Worm (Caenorhabditis elegans) whole organism, late embryonic: ENCODE data around the gene C48D1.9.
A peak's percentile ranks its signal among the peaks of the same experiment; 100 is the strongest.

ENCODE experiments used
- ceh-24 ChIP-seq: sonication (generic microtip); optimal IDR thresholded peaks from 2 replicates; lab custom pipeline; 2016; ENCODE audit warnings: mild to moderate bottlenecking, missing genetic modification characterization, missing compliant biosample characterization
- ceh-6 ChIP-seq: fragments of 200-800 bp; sonication (Bioruptor generic); optimal IDR thresholded peaks from 2 replicates; lab custom pipeline; 2018; ENCODE audit warnings: mild to moderate bottlenecking, missing genetic modification characterization, missing compliant biosample characterization
- ceh-9 ChIP-seq: sonication (generic microtip); optimal IDR thresholded peaks from 2 replicates; lab custom pipeline; 2016; ENCODE audit warnings: mild to moderate bottlenecking, missing genetic modification characterization, inconsistent platforms, missing compliant biosample characterization
- eyg-1 ChIP-seq: sonication (generic microtip); optimal IDR thresholded peaks from 2 replicates; lab custom pipeline; 2016; ENCODE audit warnings: missing genotype, missing genetic modification characterization, missing compliant biosample characterization
- hlh-15 ChIP-seq: sonication (generic microtip); optimal IDR thresholded peaks from 2 replicates; lab custom pipeline; 2016; ENCODE audit warnings: missing genetic modification characterization, missing compliant biosample characterization
- lin-11 ChIP-seq: fragments of 200-800 bp; sonication (Bioruptor generic); optimal IDR thresholded peaks from 2 replicates; lab custom pipeline; 2018; ENCODE audit warnings: mild to moderate bottlenecking, missing genetic modification characterization, missing compliant biosample characterization
- madf-2 ChIP-seq: sonication (generic microtip); optimal IDR thresholded peaks from 2 replicates; lab custom pipeline; 2017; ENCODE audit warnings: missing genetic modification characterization, missing compliant biosample characterization
- nhr-11 ChIP-seq: fragments of 150-350 bp; optimal IDR thresholded peaks from 2 replicates; lab custom pipeline; 2014; ENCODE audit warnings: missing biosample characterization, missing genetic modification characterization
- odd-2 ChIP-seq: sonication (generic microtip); optimal IDR thresholded peaks from 2 replicates; lab custom pipeline; 2017; ENCODE audit warnings: antibody characterized with exemption, mild to moderate bottlenecking, missing genetic modification characterization, missing compliant biosample characterization
- pha-4 ChIP-seq: fragments of 150-350 bp; optimal IDR thresholded peaks from 2 replicates; lab custom pipeline; 2018; ENCODE audit warnings: missing biosample characterization, missing genetic modification reagents, missing genetic modification characterization
- ref-2 ChIP-seq: sonication (generic microtip); optimal IDR thresholded peaks from 2 replicates; lab custom pipeline; 2016; ENCODE audit warnings: missing genetic modification characterization, missing compliant biosample characterization
- tbx-2 ChIP-seq: sonication (generic microtip); optimal IDR thresholded peaks from 2 replicates; lab custom pipeline; 2016; ENCODE audit warnings: missing genetic modification characterization, missing compliant biosample characterization
- tbx-7 ChIP-seq: sonication (generic microtip); optimal IDR thresholded peaks from 2 replicates; lab custom pipeline; 2016; ENCODE audit warnings: missing genotype, missing genetic modification characterization, missing compliant biosample characterization
- ttx-3 ChIP-seq: sonication (generic microtip); optimal IDR thresholded peaks from 2 replicates; lab custom pipeline; 2016; ENCODE audit warnings: missing genetic modification reagents, missing genetic modification characterization, missing compliant biosample characterization

- TF ChIP-seq nhr-11 (tag; lab: Kevin White, UChicago), result no peak
- TF ChIP-seq madf-2 (tag; lab: Kevin White, UChicago), result no peak
- TF ChIP-seq eyg-1 (tag; lab: Kevin White, UChicago), result no peak
- peak; percentile 16 for TF ChIP-seq ref-2 (tag; lab: Kevin White, UChicago)
- TF ChIP-seq lin-11 (tag; lab: Kevin White, UChicago), result no peak
- TF ChIP-seq tbx-2 (tag; lab: Kevin White, UChicago), result no peak
- TF ChIP-seq ttx-3 (tag; lab: Kevin White, UChicago), result no peak
- no peak for TF ChIP-seq pha-4 (tag; lab: Kevin White, UChicago)
- TF ChIP-seq odd-2 (tag; lab: Kevin White, UChicago), result no peak
- TF ChIP-seq ceh-9 (tag; lab: Kevin White, UChicago), result no peak
- TF ChIP-seq hlh-15 (tag; lab: Kevin White, UChicago), result no peak
- no peak for TF ChIP-seq ceh-6 (GFP tag; lab: Kevin White, UChicago)
- no peak for TF ChIP-seq tbx-7
- TF ChIP-seq ceh-24 (tag; lab: Kevin White, UChicago), result no peak
These were observed 3.6 kb downstream of the C48D1.9 start for ce11 chrIV:13205891-13206290.
